Worm (Caenorhabditis elegans) whole organism, early embryonic: ENCODE results near the gene mrpl-45.

Experiments used
- B0310.2 ChIP-seq: sonication (generic microtip); optimal IDR thresholded peaks from 2 replicates; lab custom pipeline; 2016; ENCODE audit warnings: mild to moderate bottlenecking, missing genetic modification characterization, missing compliant biosample characterization
- F13C5.2 ChIP-seq: sonication (generic microtip); optimal IDR thresholded peaks from 2 replicates; lab custom pipeline; 2017; ENCODE audit warnings: mild to moderate bottlenecking, missing genetic modification characterization, inconsistent platforms, missing compliant biosample characterization
- aly-1 ChIP-seq: sonication (generic microtip); optimal IDR thresholded peaks from 2 replicates; lab custom pipeline; 2016; ENCODE audit warnings: missing genetic modification characterization, missing compliant biosample characterization
- ama-1 ChIP-seq: fragments of 150-350 bp; optimal IDR thresholded peaks from 2 replicates; lab custom pipeline; 2014
- ceh-13 ChIP-seq: fragments of 200-800 bp; sonication (Bioruptor generic); optimal IDR thresholded peaks from 2 replicates; lab custom pipeline; 2018; ENCODE audit warnings: mild to moderate bottlenecking, missing genetic modification characterization, missing compliant biosample characterization
- ceh-36 ChIP-seq: sonication (generic microtip); optimal IDR thresholded peaks from 2 replicates; lab custom pipeline; 2016; ENCODE audit warnings: missing genetic modification characterization, inconsistent platforms, missing compliant biosample characterization
- ets-7 ChIP-seq: sonication (generic microtip); optimal IDR thresholded peaks from 2 replicates; lab custom pipeline; 2016; ENCODE audit warnings: missing genotype, missing genetic modification characterization, missing compliant biosample characterization
- flt-1 ChIP-seq: fragments of 200-800 bp; sonication (Bioruptor generic); IDR thresholded peaks from 2 replicates; pipeline ENCODE4 v1.3.6; 2022; ENCODE audit warnings: missing genetic modification characterization, missing compliant biosample characterization
- hmbx-1 ChIP-seq: sonication (generic microtip); optimal IDR thresholded peaks from 2 replicates; lab custom pipeline; 2016; ENCODE audit warnings: mild to moderate bottlenecking, missing genetic modification characterization, missing compliant biosample characterization
- hmg-4 ChIP-seq: fragments of 200-800 bp; sonication (Bioruptor generic); optimal IDR thresholded peaks from 2 replicates; lab custom pipeline; 2018; ENCODE audit warnings: mild to moderate bottlenecking, missing genetic modification characterization, missing compliant biosample characterization
- hnd-1 ChIP-seq: sonication (generic microtip); optimal IDR thresholded peaks from 2 replicates; lab custom pipeline; 2016; ENCODE audit warnings: missing genetic modification characterization, missing compliant biosample characterization
- pes-1 ChIP-seq: fragments of 200-800 bp; sonication (Bioruptor generic); IDR thresholded peaks from 2 replicates; pipeline ENCODE4 v1.3.6; 2022; ENCODE audit warnings: missing genetic modification reagents, missing genetic modification characterization, missing compliant biosample characterization
- scrt-1 ChIP-seq: fragments of 200-800 bp; sonication (Bioruptor generic); IDR thresholded peaks from 2 replicates; pipeline ENCODE4 v1.3.6; 2022; ENCODE audit warnings: missing genetic modification characterization, missing compliant biosample characterization
- sea-1 ChIP-seq: fragments of 200-800 bp; sonication (Bioruptor generic); conservative IDR thresholded peaks from 2 replicates; pipeline ENCODE4 v1.3.6; 2022; ENCODE audit warnings: missing genetic modification characterization, missing compliant biosample characterization
- tbx-11 ChIP-seq: fragments of 200-800 bp; sonication (Bioruptor generic); IDR thresholded peaks from 2 replicates; pipeline ENCODE4 v1.3.6; 2022; ENCODE audit warnings: missing genetic modification characterization, missing compliant biosample characterization
- tbx-37 ChIP-seq: fragments of 200-800 bp; sonication (Bioruptor generic); conservative IDR thresholded peaks from 2 replicates; pipeline ENCODE4 v1.3.6; 2022; ENCODE audit warnings: missing genetic modification reagents, missing genetic modification characterization, missing compliant biosample characterization
- tra-4 ChIP-seq: sonication (generic microtip); optimal IDR thresholded peaks from 2 replicates; lab custom pipeline; 2017; ENCODE audit warnings: missing genetic modification characterization, missing compliant biosample characterization

mrpl-45 gene

ce11 chrIII:1196192-1196591, 5.6 kb downstream of the mrpl-45 start, which contains the start of gene dss-1:
Gene dss-1 (minus strand): TSS chrIII:1196292.
- no peak for TF ChIP-seq sea-1 (GFP tag; lab: Robert Waterston, UW)
- no peak for TF ChIP-seq scrt-1
- TF ChIP-seq tbx-37 (GFP tag; lab: Robert Waterston, UW): no peak
- TF ChIP-seq F13C5.2: no peak
- no peak for TF ChIP-seq hnd-1 (tag; lab: Kevin White, UChicago)
- TF ChIP-seq tra-4 (tag; lab: Kevin White, UChicago): no peak

DNA sequence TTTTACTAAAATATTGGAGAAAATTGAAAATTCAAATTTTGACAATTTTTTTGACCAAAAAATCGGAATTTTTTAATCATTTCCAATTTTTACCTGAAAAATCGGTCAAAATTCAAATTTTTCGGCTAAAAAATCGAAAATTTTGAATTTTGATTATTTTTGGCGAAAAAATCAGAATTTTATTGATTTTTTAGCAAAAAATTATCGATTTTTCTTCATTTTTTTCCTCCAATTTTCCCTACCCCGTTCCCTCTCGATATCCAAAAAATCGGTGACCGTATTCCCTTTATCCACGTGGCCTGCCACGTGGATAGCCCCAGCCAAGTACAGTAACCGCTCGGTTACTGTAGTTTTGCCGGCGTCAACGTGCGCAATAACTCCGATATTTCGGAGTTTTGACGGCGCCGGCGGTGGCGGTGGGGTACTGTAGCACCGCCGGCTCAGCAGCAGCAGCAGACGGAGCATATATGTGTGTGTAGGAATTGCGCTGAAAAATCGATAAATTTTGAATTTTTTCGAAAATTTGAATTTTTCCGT, 8.4 kb downstream of the mrpl-45 start, which contains the start of gene Y119D3B.14:
Gene Y119D3B.14, minus strand, starts transcription at position 487 of the 537 bp plus-strand sequence.
- no peak for TF ChIP-seq ceh-36
- no peak for TF ChIP-seq tbx-11 (GFP tag; lab: Robert Waterston, UW)
- no peak for TF ChIP-seq hmg-4 (GFP tag; lab: Kevin White, UChicago)
- no peak for TF ChIP-seq scrt-1
- no peak for TF ChIP-seq hnd-1 (tag; lab: Kevin White, UChicago)
- no peak for TF ChIP-seq F13C5.2

DNA sequence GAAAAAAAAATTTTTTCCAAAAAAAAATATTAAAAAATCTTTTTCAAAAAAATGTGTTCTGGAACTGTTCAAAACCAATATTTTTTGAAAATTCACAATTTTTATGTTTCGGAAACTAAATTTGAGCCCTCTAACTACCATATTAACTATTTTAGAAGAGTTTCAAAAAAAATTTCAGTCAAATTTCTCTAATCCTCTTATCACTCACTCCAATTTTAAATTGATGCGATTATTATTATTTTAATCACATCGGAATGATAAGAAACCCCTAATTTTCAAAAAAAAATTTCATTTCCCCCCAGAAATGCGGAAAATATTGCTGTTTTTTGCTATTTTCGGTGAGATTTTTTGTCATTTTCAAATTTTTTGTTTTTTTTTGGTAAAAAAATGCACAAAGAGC, 20.1 kb downstream of the mrpl-45 start, which contains the start of gene nspg-8:
Gene nspg-8, plus strand, starts transcription at position 301 of the 400 bp plus-strand sequence.
- no peak for TF ChIP-seq aly-1
- TF ChIP-seq ama-1 (lab: Kevin White, UChicago): no peak
- TF ChIP-seq hmbx-1: no peak
- TF ChIP-seq tbx-37 (GFP tag; lab: Robert Waterston, UW): no peak
- TF ChIP-seq hnd-1 (tag; lab: Kevin White, UChicago): no peak
- no peak for TF ChIP-seq ets-7
- TF ChIP-seq B0310.2 (tag; lab: Kevin White, UChicago): no peak
- TF ChIP-seq pes-1 (GFP tag; lab: Robert Waterston, UW): no peak
- no peak for TF ChIP-seq hmg-4 (GFP tag; lab: Kevin White, UChicago)
- TF ChIP-seq tra-4 (tag; lab: Kevin White, UChicago): no peak
- TF ChIP-seq scrt-1: no peak

ce11 chrIII:1179006-1179405, 22.8 kb downstream of the mrpl-45 start:
- TF ChIP-seq tbx-11 (GFP tag; lab: Robert Waterston, UW) (no peak), ama-1 (lab: Kevin White, UChicago) (no peak), aly-1 (no peak), hmbx-1 (no peak), ceh-36 (no peak), flt-1 (GFP tag; lab: Robert Waterston, UW) (no peak), scrt-1 (no peak), F13C5.2 (no peak), hmg-4 (GFP tag; lab: Kevin White, UChicago) (no peak), sea-1 (GFP tag; lab: Robert Waterston, UW) (no peak), ceh-13 (GFP tag; lab: Kevin White, UChicago) (no peak), tra-4 (tag; lab: Kevin White, UChicago) (no peak)

DNA sequence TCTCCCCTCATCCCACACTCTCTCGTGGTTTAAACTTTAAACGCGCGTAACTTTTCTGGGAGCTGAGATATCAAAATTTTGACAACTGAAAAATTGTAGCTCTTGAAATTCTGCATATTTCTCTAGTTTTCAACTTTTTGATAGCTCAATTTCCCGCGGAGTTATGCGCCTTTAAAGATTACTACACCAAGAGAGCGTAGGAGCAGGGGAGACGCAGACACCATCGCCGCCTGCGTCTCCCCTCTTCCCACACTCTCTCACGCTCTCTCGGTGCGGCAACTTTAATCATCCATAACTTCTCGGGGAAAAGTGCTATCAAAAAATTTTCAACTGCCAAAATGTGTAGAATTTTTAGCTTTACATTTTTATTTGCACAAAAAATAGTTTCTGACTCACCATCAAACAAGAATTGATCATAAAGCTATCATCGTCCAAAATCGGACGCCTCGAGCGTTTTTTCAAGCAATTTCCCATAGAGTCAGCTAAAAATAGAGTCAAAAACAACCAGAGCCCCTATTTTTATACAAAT, 25.7 kb downstream of the mrpl-45 start, which contains the start of gene eak-3:
Gene eak-3, minus strand, starts transcription at position 479 of the 529 bp plus-strand sequence.
- no peak for TF ChIP-seq B0310.2 (tag; lab: Kevin White, UChicago)
- TF ChIP-seq hmg-4 (GFP tag; lab: Kevin White, UChicago): no peak
- no peak for TF ChIP-seq flt-1 (GFP tag; lab: Robert Waterston, UW)

ce11 chrIII:1173331-1173730, 28.5 kb downstream of the mrpl-45 start:
- no peak for TF ChIP-seq flt-1 (GFP tag; lab: Robert Waterston, UW)
- TF ChIP-seq pes-1 (GFP tag; lab: Robert Waterston, UW): no peak

ce11 chrIII:1169622-1170021, 32.2 kb downstream of the mrpl-45 start:
- TF ChIP-seq hnd-1 (tag; lab: Kevin White, UChicago) (no peak), tra-4 (tag; lab: Kevin White, UChicago) (no peak), ceh-36 (peak; percentile 86)

DNA sequence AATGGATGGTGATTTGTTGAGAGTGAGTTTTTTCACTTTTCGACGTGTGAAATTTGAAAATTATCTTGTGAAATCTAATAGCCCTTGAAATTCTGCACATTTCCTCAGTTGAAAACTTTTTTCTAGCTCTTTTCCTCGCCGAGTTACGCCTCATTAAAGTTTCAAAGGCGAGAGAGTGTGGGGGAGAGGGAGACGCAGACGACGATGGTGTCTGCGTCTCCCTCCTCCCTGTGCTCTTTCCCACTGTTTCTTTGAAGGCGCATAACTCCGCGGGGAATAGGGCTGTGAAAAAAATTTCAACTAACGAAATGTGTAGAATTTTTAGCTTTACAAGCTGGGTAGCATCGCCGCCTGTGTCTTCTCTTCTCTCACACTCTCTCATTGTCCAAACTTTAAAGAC, 35.4 kb downstream of the mrpl-45 start:
- TF ChIP-seq F13C5.2: no peak
- TF ChIP-seq hmbx-1: no peak
- no peak for TF ChIP-seq ama-1 (lab: Kevin White, UChicago)
- no peak for TF ChIP-seq ets-7
- no peak for TF ChIP-seq tbx-11 (GFP tag; lab: Robert Waterston, UW)
- no peak for TF ChIP-seq aly-1
- no peak for TF ChIP-seq ceh-36
- TF ChIP-seq ceh-13 (GFP tag; lab: Kevin White, UChicago): no peak
- no peak for TF ChIP-seq B0310.2 (tag; lab: Kevin White, UChicago)
- no peak for TF ChIP-seq flt-1 (GFP tag; lab: Robert Waterston, UW)
- no peak for TF ChIP-seq sea-1 (GFP tag; lab: Robert Waterston, UW)
- TF ChIP-seq pes-1 (GFP tag; lab: Robert Waterston, UW): no peak
- TF ChIP-seq tra-4 (tag; lab: Kevin White, UChicago): no peak
- no peak for TF ChIP-seq hmg-4 (GFP tag; lab: Kevin White, UChicago)
- TF ChIP-seq hnd-1 (tag; lab: Kevin White, UChicago): no peak
- no peak for TF ChIP-seq scrt-1
- no peak for TF ChIP-seq tbx-37 (GFP tag; lab: Robert Waterston, UW)

- no peak for TF ChIP-seq ama-1 (lab: Kevin White, UChicago)
- no peak for TF ChIP-seq tra-4 (tag; lab: Kevin White, UChicago)
- TF ChIP-seq pes-1 (GFP tag; lab: Robert Waterston, UW): 0 out of 2 replicates have a peak, but pooled peaks have one; percentile 19
- TF ChIP-seq aly-1: no peak
- no peak for TF ChIP-seq hmg-4 (GFP tag; lab: Kevin White, UChicago)
- TF ChIP-seq B0310.2 (tag; lab: Kevin White, UChicago): no peak
These were observed 37.1 kb downstream of the mrpl-45 start for ce11 chrIII:1164668-1165067.
